Fruit fly (Drosophila melanogaster) whole organism, embryonic: ENCODE data around the gene pps.

Experiments
- B-H2 ChIP-seq: fragments of 200-800 bp; sonication (Bioruptor generic); optimal IDR thresholded peaks from 2 replicates; lab custom pipeline; 2018; ENCODE audit warnings: missing biosample characterization, mild to moderate bottlenecking, missing genetic modification characterization
- CG10321 ChIP-seq: fragments of 200-800 bp; sonication (Bioruptor generic); IDR thresholded peaks from 2 replicates; pipeline ENCODE4 v1.3.6; 2022; ENCODE audit warnings: missing biosample characterization, missing genetic modification characterization
- CG11504 ChIP-seq: fragments of 200-800 bp; sonication (Bioruptor generic); optimal IDR thresholded peaks from 3 replicates; lab custom pipeline; 2019; ENCODE audit warnings: missing biosample characterization, mild to moderate bottlenecking, missing genetic modification characterization, moderate library complexity
- CG12071 ChIP-seq: fragments of 200-800 bp; sonication (Bioruptor generic); optimal IDR thresholded peaks from 3 replicates; lab custom pipeline; 2018; ENCODE audit warnings: missing biosample characterization, mild to moderate bottlenecking, missing genetic modification characterization
- CG13296 ChIP-seq: fragments of 200-800 bp; sonication (Bioruptor generic); optimal IDR thresholded peaks from 3 replicates; lab custom pipeline; 2018; ENCODE audit warnings: missing biosample characterization, mild to moderate bottlenecking, missing genetic modification characterization
- CG14965 ChIP-seq: fragments of 200-800 bp; sonication (Bioruptor generic); optimal IDR thresholded peaks from 2 replicates; lab custom pipeline; 2016; ENCODE audit warnings: missing biosample characterization, missing genetic modification characterization, borderline replicate concordance
- CG15269 ChIP-seq: fragments of 200-800 bp; sonication (Bioruptor generic); optimal IDR thresholded peaks from 2 replicates; lab custom pipeline; 2018; ENCODE audit warnings: missing biosample characterization, mild to moderate bottlenecking, missing genetic modification characterization, moderate library complexity
- CG15696 ChIP-seq: fragments of 200-800 bp; sonication (Bioruptor generic); optimal IDR thresholded peaks from 2 replicates; lab custom pipeline; 2019; ENCODE audit warnings: missing biosample characterization, mild to moderate bottlenecking, missing genetic modification characterization, moderate library complexity
- CG1647 ChIP-seq: fragments of 200-800 bp; sonication (Bioruptor generic); optimal IDR thresholded peaks from 3 replicates; lab custom pipeline; 2016; ENCODE audit warnings: missing biosample characterization, missing genetic modification characterization
- CG16863 ChIP-seq: fragments of 200-800 bp; sonication (Bioruptor generic); optimal IDR thresholded peaks from 3 replicates; lab custom pipeline; 2016; ENCODE audit warnings: missing biosample characterization, missing genetic modification characterization
- CG18599 ChIP-seq: fragments of 200-800 bp; sonication (Bioruptor generic); optimal IDR thresholded peaks from 3 replicates; lab custom pipeline; 2017; ENCODE audit warnings: missing biosample characterization, missing genetic modification characterization, mild to moderate bottlenecking, moderate library complexity, missing genetic modification reagents
- CG18619 ChIP-seq: fragments of 200-800 bp; sonication (Bioruptor generic); optimal IDR thresholded peaks from 3 replicates; lab custom pipeline; 2017; ENCODE audit warnings: missing biosample characterization, mild to moderate bottlenecking, missing genetic modification characterization
- CG2712 ChIP-seq: fragments of 200-800 bp; optimal IDR thresholded peaks from 3 replicates; lab custom pipeline; 2019; ENCODE audit warnings: missing biosample characterization, mild to moderate bottlenecking, missing genetic modification characterization, moderate library complexity
- CG31388 ChIP-seq: fragments of 200-800 bp; sonication (Bioruptor generic); optimal IDR thresholded peaks from 2 replicates; lab custom pipeline; 2016; ENCODE audit warnings: missing biosample characterization, missing genetic modification characterization
- CG3847 ChIP-seq: fragments of 200-800 bp; sonication (Bioruptor generic); IDR thresholded peaks from 2 replicates; pipeline ENCODE4 v1.3.6; 2022; ENCODE audit warnings: missing biosample characterization, missing genetic modification characterization
- CG4282 ChIP-seq: fragments of 200-800 bp; sonication (Bioruptor generic); optimal IDR thresholded peaks from 2 replicates; lab custom pipeline; 2016; ENCODE audit warnings: missing biosample characterization, missing genetic modification characterization
- CG43689 ChIP-seq: fragments of 200-800 bp; sonication (Bioruptor generic); IDR thresholded peaks from 2 replicates; pipeline ENCODE4 v1.3.6; 2022; ENCODE audit warnings: missing biosample characterization, missing genetic modification characterization
- CG6654 ChIP-seq: fragments of 200-800 bp; sonication (Bioruptor generic); optimal IDR thresholded peaks from 2 replicates; lab custom pipeline; 2017; ENCODE audit warnings: missing biosample characterization, mild to moderate bottlenecking, missing genetic modification characterization
- CG6854 ChIP-seq: fragments of 200-800 bp; sonication (Bioruptor generic); optimal IDR thresholded peaks from 3 replicates; lab custom pipeline; 2017; ENCODE audit warnings: missing biosample characterization, mild to moderate bottlenecking, missing genetic modification characterization
- CG8765 ChIP-seq: fragments of 200-800 bp; sonication (Bioruptor generic); IDR thresholded peaks from 2 replicates; pipeline ENCODE4 v1.3.6; 2022; ENCODE audit warnings: missing biosample characterization, missing genetic modification characterization
- CG9727 ChIP-seq: fragments of 200-800 bp; sonication (Bioruptor generic); optimal IDR thresholded peaks from 3 replicates; lab custom pipeline; 2017; ENCODE audit warnings: missing biosample characterization, mild to moderate bottlenecking, missing genetic modification characterization
- CG9876 ChIP-seq: fragments of 200-800 bp; sonication (Bioruptor generic); optimal IDR thresholded peaks from 2 replicates; lab custom pipeline; 2016; ENCODE audit warnings: missing biosample characterization, missing genetic modification characterization
- Dad ChIP-seq: fragments of 200-800 bp; sonication (Bioruptor generic); optimal IDR thresholded peaks from 3 replicates; lab custom pipeline; 2016; ENCODE audit warnings: missing biosample characterization, missing genetic modification characterization
- Dll ChIP-seq: fragments of 200-800 bp; sonication (Bioruptor generic); IDR thresholded peaks from 4 replicates; pipeline ENCODE4 v1.3.6; 2022; ENCODE audit warnings: missing biosample characterization, missing genetic modification characterization; ENCODE audit not compliant: partially characterized antibody
- Ets97D ChIP-seq: fragments of 200-800 bp; sonication (Bioruptor generic); optimal IDR thresholded peaks from 3 replicates; lab custom pipeline; 2016; ENCODE audit warnings: missing biosample characterization, missing genetic modification characterization
- NFAT ChIP-seq: fragments of 200-800 bp; sonication (Bioruptor generic); IDR thresholded peaks from 2 replicates; pipeline ENCODE4 v1.3.6; 2022; ENCODE audit warnings: missing biosample characterization, missing genetic modification characterization
- Poxn ChIP-seq: fragments of 200-800 bp; sonication (Bioruptor generic); IDR thresholded peaks from 2 replicates; pipeline ENCODE4 v1.3.6; 2022; ENCODE audit warnings: missing biosample characterization, missing genetic modification characterization
- Rfx ChIP-seq: fragments of 200-800 bp; sonication (Bioruptor generic); IDR thresholded peaks from 2 replicates; pipeline ENCODE4 v1.3.6; 2022; ENCODE audit warnings: missing biosample characterization, missing genetic modification characterization
- Stat92E ChIP-seq, 3 experiments: fragments of >200 bp in 2 of 3; fragments of 200-800 bp in 1 of 3; sonication (Bioruptor generic) in 1 of 3; optimal IDR thresholded peaks; 2 replicates each; lab custom pipeline; 2017 to 2019; ENCODE audit warnings: missing biosample characterization in 3 of 3, missing genetic modification characterization in 3 of 3, mild to moderate bottlenecking in 1 of 3, moderate library complexity in 1 of 3
- bbx ChIP-seq: fragments of 200-800 bp; sonication (Bioruptor generic); IDR thresholded peaks from 2 replicates; pipeline ENCODE4 v1.3.6; 2022; ENCODE audit warnings: missing biosample characterization, missing genetic modification characterization; ENCODE audit not compliant: partially characterized antibody
- bowl ChIP-seq: fragments of 200-800 bp; sonication (Bioruptor generic); IDR thresholded peaks from 2 replicates; pipeline ENCODE4 v1.3.6; 2022; ENCODE audit warnings: missing biosample characterization, missing genetic modification characterization
- dmrt99B ChIP-seq: fragments of 200-800 bp; sonication (Bioruptor generic); optimal IDR thresholded peaks from 2 replicates; lab custom pipeline; 2018; ENCODE audit warnings: missing biosample characterization, mild to moderate bottlenecking, missing genetic modification characterization, moderate library complexity
- dysf ChIP-seq: fragments of 200-800 bp; sonication (Bioruptor generic); IDR thresholded peaks from 3 replicates; pipeline ENCODE4 v1.3.6; 2022; ENCODE audit warnings: missing biosample characterization, missing genetic modification characterization
- ems ChIP-seq: fragments of 200-800 bp; sonication (Bioruptor generic); optimal IDR thresholded peaks from 3 replicates; lab custom pipeline; 2016; ENCODE audit warnings: missing biosample characterization, missing genetic modification characterization
- fru ChIP-seq: fragments of >200 bp; optimal IDR thresholded peaks from 2 replicates; lab custom pipeline; 2017
- gce ChIP-seq: fragments of 200-800 bp; sonication (Bioruptor generic); IDR thresholded peaks from 3 replicates; pipeline ENCODE4 v1.3.6; 2022; ENCODE audit warnings: missing biosample characterization, missing genetic modification characterization
- gt ChIP-seq: fragments of 200-800 bp; sonication (Bioruptor generic); IDR thresholded peaks from 2 replicates; pipeline ENCODE4 v1.3.6; 2022; ENCODE audit warnings: missing biosample characterization, missing genetic modification characterization
- knrl ChIP-seq: fragments of 200-800 bp; sonication (Bioruptor generic); IDR thresholded peaks from 3 replicates; pipeline ENCODE4 v1.3.6; 2022; ENCODE audit warnings: missing biosample characterization, missing genetic modification characterization; ENCODE audit not compliant: partially characterized antibody
- pum ChIP-seq: fragments of 200-800 bp; sonication (Bioruptor generic); optimal IDR thresholded peaks from 2 replicates; lab custom pipeline; 2016; ENCODE audit warnings: missing biosample characterization, missing genetic modification characterization
- rib ChIP-seq: fragments of 200-800 bp; sonication (Bioruptor generic); IDR thresholded peaks from 2 replicates; pipeline ENCODE4 v1.3.6; 2022; ENCODE audit warnings: missing biosample characterization, missing genetic modification characterization
- run ChIP-seq: fragments of 200-800 bp; sonication (Bioruptor generic); optimal IDR thresholded peaks from 3 replicates; lab custom pipeline; 2018; ENCODE audit warnings: missing biosample characterization, mild to moderate bottlenecking, missing genetic modification characterization
- slbo ChIP-seq: fragments of 200-800 bp; sonication (Bioruptor generic); IDR thresholded peaks from 2 replicates; pipeline ENCODE4 v1.3.6; 2022; ENCODE audit warnings: missing biosample characterization, missing genetic modification characterization
- sr ChIP-seq: fragments of 200-800 bp; sonication (Bioruptor generic); IDR thresholded peaks from 3 replicates; pipeline ENCODE4 v1.3.6; 2022; ENCODE audit warnings: missing biosample characterization, missing genetic modification characterization
- stc ChIP-seq: fragments of 200-800 bp; sonication (Bioruptor generic); IDR thresholded peaks from 2 replicates; pipeline ENCODE4 v1.3.6; 2022; ENCODE audit warnings: missing biosample characterization, missing genetic modification characterization
- tio ChIP-seq: fragments of 200-800 bp; sonication (Bioruptor generic); optimal IDR thresholded peaks from 2 replicates; lab custom pipeline; 2017; ENCODE audit warnings: missing biosample characterization, missing genetic modification characterization, inconsistent platforms
- ttk ChIP-seq: fragments of 200-800 bp; sonication (Bioruptor generic); IDR thresholded peaks from 2 replicates; pipeline ENCODE4 v2.1.2; 2022; ENCODE audit warnings: missing biosample characterization, missing genetic modification characterization
- vfl ChIP-seq: fragments of 200-800 bp; sonication (Bioruptor generic); optimal IDR thresholded peaks from 2 replicates; lab custom pipeline; 2016; ENCODE audit warnings: missing biosample characterization, missing genetic modification characterization
- wek ChIP-seq: fragments of 200-800 bp; sonication (Bioruptor generic); optimal IDR thresholded peaks from 3 replicates; lab custom pipeline; 2018; ENCODE audit warnings: missing biosample characterization, mild to moderate bottlenecking, missing genetic modification characterization, moderate library complexity
- zfh2 ChIP-seq: fragments of 200-800 bp; sonication (Bioruptor generic); optimal IDR thresholded peaks from 2 replicates; lab custom pipeline; 2016; ENCODE audit warnings: missing biosample characterization, missing genetic modification characterization

Gene pps

DNA sequence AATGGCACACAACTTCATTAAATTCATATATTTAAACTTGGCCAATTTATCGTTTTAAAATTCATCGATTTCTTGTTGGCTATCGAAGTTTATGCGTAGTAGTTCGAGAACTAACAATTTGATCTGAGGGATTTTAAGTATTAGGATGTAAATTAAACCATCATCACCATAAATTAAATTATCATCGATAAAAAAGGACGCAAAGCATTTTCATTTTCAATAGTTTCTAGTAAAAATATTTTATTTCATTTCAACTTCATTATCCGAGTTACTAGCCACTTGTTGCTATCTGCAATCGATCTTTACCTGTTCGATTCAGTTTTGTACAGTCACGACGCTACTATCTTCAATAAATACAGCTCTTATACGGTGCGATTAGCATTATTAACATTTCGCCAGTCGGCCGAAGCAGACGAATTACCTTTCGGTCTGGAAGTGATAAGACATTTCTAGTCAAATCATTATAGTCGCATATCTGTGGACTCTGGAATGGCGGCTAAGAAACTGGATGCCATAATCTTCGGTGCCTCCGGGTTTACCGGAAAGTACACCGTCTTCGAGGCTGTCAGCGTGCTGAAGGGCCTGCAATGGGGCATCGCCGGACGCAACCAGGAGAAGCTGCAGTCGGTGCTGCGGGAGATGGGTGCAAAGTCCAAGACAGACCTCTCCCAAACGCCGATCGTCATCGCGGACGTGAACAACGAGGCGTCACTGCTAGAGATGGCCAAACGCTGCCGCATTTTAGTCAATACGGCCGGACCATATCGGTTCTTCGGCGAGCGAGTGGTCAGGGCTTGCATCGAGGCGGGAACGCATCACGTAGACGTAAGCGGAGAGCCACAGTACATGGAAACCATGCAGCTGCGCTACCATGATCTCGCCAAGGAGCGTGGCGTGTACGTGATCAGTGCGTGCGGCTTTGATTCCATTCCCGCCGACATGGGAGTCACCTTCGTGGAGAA is 7.1 kb upstream of the pps start, which contains the start of gene CG5167 (continued):
- no peak for TF ChIP-seq CG1647 (GFP tag; lab: Kevin White, UChicago)
- TF ChIP-seq rib (GFP tag; lab: Robert Waterston, UW) = no peak
- TF ChIP-seq gt (GFP tag; lab: Robert Waterston, UW) = no peak
- TF ChIP-seq NFAT (GFP tag; lab: Robert Waterston, UW) = no peak
- peak; percentile 25; the same call in 1 of the 4 replicates for TF ChIP-seq Dll
- TF ChIP-seq CG18599 (GFP tag; lab: Kevin White, UChicago) = peak; percentile 67
- TF ChIP-seq CG10321 = no peak
- no peak for TF ChIP-seq sr (GFP tag; lab: Robert Waterston, UW)
- no peak for TF ChIP-seq CG12071
- no peak for TF ChIP-seq B-H2 (GFP tag; lab: Kevin White, UChicago)
- TF ChIP-seq Poxn (GFP tag; lab: Robert Waterston, UW) = no peak
- no peak for TF ChIP-seq wek
- TF ChIP-seq CG15696 = peak; percentile 39
- TF ChIP-seq stc (GFP tag; lab: Robert Waterston, UW) = no peak
- TF ChIP-seq CG13296 (GFP tag; lab: Kevin White, UChicago) = peak; percentile 31
- TF ChIP-seq CG2712 (tag; lab: Kevin White, UChicago) = peak; percentile 64
- TF ChIP-seq CG14965 (GFP tag; lab: Kevin White, UChicago) = no peak
- no peak for TF ChIP-seq fru (lab: Kevin White, UChicago)
- no peak for TF ChIP-seq ttk (GFP tag; lab: Robert Waterston, UW)
- TF ChIP-seq dysf (GFP tag; lab: Robert Waterston, UW) = 0 out of 3 replicates have a peak, but pooled peaks have one; percentile 22
- TF ChIP-seq CG6854 (GFP tag; lab: Kevin White, UChicago) = no peak
- peak; percentile 59 for TF ChIP-seq CG9727 (GFP tag; lab: Kevin White, UChicago)
- TF ChIP-seq bbx (GFP tag; lab: Robert Waterston, UW) = 0 out of 2 replicates have a peak, but pooled peaks have one; percentile 22
- no peak for TF ChIP-seq Ets97D
- no peak for TF ChIP-seq pum
- TF ChIP-seq CG11504 (tag; lab: Kevin White, UChicago) = no peak
- TF ChIP-seq CG15269 (tag; lab: Kevin White, UChicago) = peak; percentile 47
- TF ChIP-seq CG9876 (GFP tag; lab: Kevin White, UChicago) = no peak
- no peak for TF ChIP-seq CG43689 (GFP tag; lab: Robert Waterston, UW)
- no peak for TF ChIP-seq vfl (GFP tag; lab: Kevin White, UChicago)
- TF ChIP-seq tio (GFP tag; lab: Kevin White, UChicago) = no peak
- TF ChIP-seq CG4282 (GFP tag; lab: Kevin White, UChicago) = peak; percentile 18
- TF ChIP-seq CG3847 = no peak
- no peak for TF ChIP-seq run (tag; lab: Kevin White, UChicago)
- TF ChIP-seq CG18619 (GFP tag; lab: Kevin White, UChicago) = no peak
- no peak for TF ChIP-seq zfh2 (GFP tag; lab: Kevin White, UChicago)
- TF ChIP-seq CG6654 (GFP tag; lab: Kevin White, UChicago) = no peak
- no peak for TF ChIP-seq Rfx (GFP tag; lab: Robert Waterston, UW)
- TF ChIP-seq dmrt99B (tag; lab: Kevin White, UChicago) = no peak
- no peak; the same call in 1 of the 2 replicates for TF ChIP-seq slbo (GFP tag; lab: Robert Waterston, UW)
- TF ChIP-seq Stat92E (GFP tag; optimal IDR thresholded peaks at IDR 0.05; lab: Kevin White, UChicago) = no peak
- no peak for TF ChIP-seq CG16863
- TF ChIP-seq CG31388 (GFP tag; lab: Kevin White, UChicago) = no peak
- no peak for TF ChIP-seq ems
- TF ChIP-seq CG8765 (GFP tag; lab: Robert Waterston, UW) = 0 out of 2 replicates have a peak, but pooled peaks have one; percentile 5
- TF ChIP-seq Dad = no peak
- TF ChIP-seq bowl = no peak
- no peak for TF ChIP-seq knrl (GFP tag; lab: Robert Waterston, UW)
- 0 out of 3 replicates have a peak, but pooled peaks have one; percentile 30 for TF ChIP-seq gce (GFP tag; lab: Robert Waterston, UW)
